Fruit fly (Drosophila melanogaster): Measurements from ENCODE around the gene RunxA.

The RunxA gene

dm6 chrX:20632115-20632514 is 8.5 kb upstream of the RunxA start:
- TF ChIP-seq grn (GFP tag; optimal IDR thresholded peaks at IDR 0.05) (no peak), Hr51 (GFP tag; optimal IDR thresholded peaks at IDR 0.05) (no peak), nom (GFP tag; optimal IDR thresholded peaks at IDR 0.05) (no peak), CG7839 (tag; optimal IDR thresholded peaks at IDR 0.05) (peak; percentile 2), CG16813 (GFP tag; IDR thresholded peaks at IDR 0.05; ENCODE audit: partially characterized antibody) (no peak), CG15696 (tag; optimal IDR thresholded peaks at IDR 0.05) (peak; percentile 36), slp2 (GFP tag; optimal IDR thresholded peaks at IDR 0.05) (no peak), CG34422 (GFP tag; IDR thresholded peaks at IDR 0.05) (no peak), pita (GFP tag; optimal IDR thresholded peaks at IDR 0.05) (peak; percentile 27), CG32532 (GFP tag; IDR thresholded peaks at IDR 0.05) (no peak; the same call in 1 of the 2 replicates), Sin3A (optimal IDR thresholded peaks at IDR 0.05) (no peak), CrebB (tag; optimal IDR thresholded peaks at IDR 0.05) (no peak), CG4854 (GFP tag; optimal IDR thresholded peaks at IDR 0.05) (no peak), CTCF (GFP tag; optimal IDR thresholded peaks at IDR 0.05) (peak; percentile 94), CG7556 (GFP tag; optimal IDR thresholded peaks at IDR 0.05) (no peak), Trl (optimal IDR thresholded peaks at IDR 0.05) (no peak), Trl (GFP tag; optimal IDR thresholded peaks at IDR 0.05) (no peak), Six4 (GFP tag; optimal IDR thresholded peaks at IDR 0.05) (no peak), fd96Cb (tag; optimal IDR thresholded peaks at IDR 0.05) (no peak), CG31224 (GFP tag; IDR thresholded peaks at IDR 0.05) (no peak), sr (GFP tag; IDR thresholded peaks at IDR 0.05) (no peak), trh (GFP tag; optimal IDR thresholded peaks at IDR 0.05) (no peak), sens (GFP tag) (peak; percentile 42), cad (GFP tag; optimal IDR thresholded peaks at IDR 0.05) (no peak), CG1233 (GFP tag; optimal IDR thresholded peaks at IDR 0.05) (no peak), pum (GFP tag; optimal IDR thresholded peaks at IDR 0.05) (no peak), CG4730 (GFP tag; IDR thresholded peaks at IDR 0.05) (no peak), Sry-δ (GFP tag; optimal IDR thresholded peaks at IDR 0.05) (no peak), stc (GFP tag; IDR thresholded peaks at IDR 0.05) (no peak), hth (optimal IDR thresholded peaks at IDR 0.05) (no peak), CG1603 (tag; optimal IDR thresholded peaks at IDR 0.05) (no peak), Hey (tag; optimal IDR thresholded peaks at IDR 0.05) (no peak), CG1024 (GFP tag; IDR thresholded peaks at IDR 0.05) (no peak), CG18764 (GFP tag; optimal IDR thresholded peaks at IDR 0.05) (no peak), CG17612 (GFP tag; IDR thresholded peaks at IDR 0.05) (no peak), bab2 (GFP tag; optimal IDR thresholded peaks at IDR 0.05) (no peak), rib (GFP tag; IDR thresholded peaks at IDR 0.05) (no peak), CG10565 (GFP tag; optimal IDR thresholded peaks at IDR 0.05) (no peak), CG14710 (tag; optimal IDR thresholded peaks at IDR 0.05) (peak; percentile 5), Jarid2 (GFP tag; optimal IDR thresholded peaks at IDR 0.05) (no peak), CG4424 (GFP tag; optimal IDR thresholded peaks at IDR 0.05) (no peak), ro (GFP tag; IDR thresholded peaks at IDR 0.05) (no peak), Kr (GFP tag; optimal IDR thresholded peaks at IDR 0.05) (no peak), luna (GFP tag; optimal IDR thresholded peaks at IDR 0.05) (no peak), Dip2 (GFP tag; IDR thresholded peaks at IDR 0.05) (peak; percentile 93), Ets97D (GFP tag; optimal IDR thresholded peaks at IDR 0.05) (no peak), hbn (GFP tag; IDR thresholded peaks at IDR 0.05; ENCODE audit: partially characterized antibody) (no peak), cato (GFP tag; optimal IDR thresholded peaks at IDR 0.05; ENCODE audit: borderline replicate concordance) (no peak), CG7372 (GFP tag; IDR thresholded peaks at IDR 0.05) (no peak), chm (GFP tag; IDR thresholded peaks at IDR 0.05) (no peak), eve (GFP tag; optimal IDR thresholded peaks at IDR 0.05) (no peak), CG7987 (GFP tag; optimal IDR thresholded peaks at IDR 0.05) (no peak), CG12391 (tag; optimal IDR thresholded peaks at IDR 0.05) (no peak), HLH4C (GFP tag; IDR thresholded peaks at IDR 0.05; ENCODE audit: partially characterized antibody) (no peak)

Measured in whole organism, embryonic.